Worm (Caenorhabditis elegans) whole organism, L3 larva: ENCODE data around the gene T05C7.9.
"Not testable (repeated sequence)": the region's sequence is repeated elsewhere in the genome, so short reads cannot be mapped to it uniquely, and the experiment has no call there.

Experiments
- R02D3.7 ChIP-seq: fragments of 150-350 bp; optimal IDR thresholded peaks from 2 replicates; lab custom pipeline; 2014; ENCODE audit warnings: missing biosample characterization, missing genetic modification characterization
- ZK546.5 ChIP-seq: sonication (generic microtip); optimal IDR thresholded peaks from 2 replicates; lab custom pipeline; 2017; ENCODE audit warnings: missing biosample characterization, missing genetic modification characterization
- aly-2 ChIP-seq: fragments of 150-350 bp; optimal IDR thresholded peaks from 2 replicates; lab custom pipeline; 2014; ENCODE audit warnings: missing biosample characterization, missing genetic modification characterization
- ama-1 ChIP-seq: fragments of 150-350 bp; optimal IDR thresholded peaks from 2 replicates; lab custom pipeline; 2018
- ceh-16 ChIP-seq: sonication (generic microtip); optimal IDR thresholded peaks from 2 replicates; lab custom pipeline; 2017; ENCODE audit warnings: missing biosample characterization, missing genetic modification characterization
- ceh-28 ChIP-seq: fragments of 150-350 bp; optimal IDR thresholded peaks from 2 replicates; lab custom pipeline; 2014; ENCODE audit warnings: missing biosample characterization, missing genetic modification reagents, missing genetic modification characterization
- ceh-82 ChIP-seq: fragments of 150-350 bp; optimal IDR thresholded peaks from 2 replicates; lab custom pipeline; 2014; ENCODE audit warnings: missing biosample characterization, missing genetic modification characterization
- ceh-9 ChIP-seq: sonication (generic microtip); optimal IDR thresholded peaks from 2 replicates; lab custom pipeline; 2018; ENCODE audit warnings: missing biosample characterization, missing genetic modification characterization
- daf-12 ChIP-seq: fragments of 150-350 bp; optimal IDR thresholded peaks from 2 replicates; lab custom pipeline; 2014; ENCODE audit warnings: missing biosample characterization, missing genetic modification reagents, missing genetic modification characterization
- egl-27 ChIP-seq: sonication (generic microtip); optimal IDR thresholded peaks from 4 replicates; lab custom pipeline; 2017; ENCODE audit warnings: missing biosample characterization, missing genetic modification reagents, missing genetic modification characterization
- egl-5 ChIP-seq: fragments of 150-350 bp; optimal IDR thresholded peaks from 2 replicates; lab custom pipeline; 2017; ENCODE audit warnings: missing biosample characterization, missing genetic modification reagents, missing genetic modification characterization, inconsistent platforms
- elt-2 ChIP-seq: sonication (generic microtip); optimal IDR thresholded peaks from 2 replicates; lab custom pipeline; 2016; ENCODE audit warnings: missing genetic modification reagents, mild to moderate bottlenecking, missing genetic modification characterization, missing compliant biosample characterization
- elt-3 ChIP-seq, 3 experiments: fragments of 150-350 bp in 1 of 3; sonication (generic microtip) in 2 of 3; optimal IDR thresholded peaks; 2 replicates in 2 of 3; 4 replicates in 1 of 3; lab custom pipeline; 2014 to 2017; ENCODE audit warnings: missing biosample characterization in 3 of 3, missing genetic modification characterization in 3 of 3
- eor-1 ChIP-seq, 2 experiments: fragments of 150-350 bp; optimal IDR thresholded peaks; 2 replicates each; lab custom pipeline; 2014 to 2018; ENCODE audit warnings: missing biosample characterization in 2 of 2, missing genetic modification characterization in 2 of 2
- fkh-10 ChIP-seq: sonication (generic microtip); optimal IDR thresholded peaks from 2 replicates; lab custom pipeline; 2017; ENCODE audit warnings: missing biosample characterization, missing genetic modification reagents, missing genetic modification characterization
- fkh-2 ChIP-seq: fragments of 150-350 bp; optimal IDR thresholded peaks from 2 replicates; lab custom pipeline; 2014; ENCODE audit warnings: missing biosample characterization, missing genetic modification reagents, missing genetic modification characterization
- fos-1 ChIP-seq: fragments of 150-350 bp; optimal IDR thresholded peaks from 2 replicates; lab custom pipeline; 2014; ENCODE audit warnings: missing biosample characterization, missing genetic modification characterization
- hmg-11 ChIP-seq: sonication (generic microtip); optimal IDR thresholded peaks from 2 replicates; lab custom pipeline; 2016; ENCODE audit warnings: missing genetic modification characterization, missing compliant biosample characterization
- jun-1 ChIP-seq: fragments of 150-350 bp; optimal IDR thresholded peaks from 2 replicates; lab custom pipeline; 2014; ENCODE audit warnings: missing biosample characterization, missing genetic modification reagents, missing genetic modification characterization
- lin-15B ChIP-seq: fragments of 150-350 bp; optimal IDR thresholded peaks from 2 replicates; lab custom pipeline; 2014; ENCODE audit warnings: missing biosample characterization, missing genetic modification characterization
- lin-39 ChIP-seq: fragments of 150-350 bp; optimal IDR thresholded peaks from 2 replicates; lab custom pipeline; 2018; ENCODE audit warnings: missing biosample characterization, missing genetic modification reagents, missing genetic modification characterization
- mdl-1 ChIP-seq: fragments of 150-350 bp; optimal IDR thresholded peaks from 2 replicates; lab custom pipeline; 2014; ENCODE audit warnings: missing biosample characterization, missing genetic modification characterization
- mml-1 ChIP-seq: fragments of 150-350 bp; sonication (generic microtip); optimal IDR thresholded peaks from 3 replicates; lab custom pipeline; 2014; ENCODE audit warnings: missing biosample characterization, missing genetic modification characterization
- nfya-1 ChIP-seq: sonication (generic microtip); optimal IDR thresholded peaks from 2 replicates; lab custom pipeline; 2017; ENCODE audit warnings: missing genetic modification characterization, mild to moderate bottlenecking, missing compliant biosample characterization, antibody characterized with exemption, moderate library complexity; ENCODE audit not compliant: insufficient read depth
- nhr-12 ChIP-seq: fragments of 150-350 bp; optimal IDR thresholded peaks from 2 replicates; lab custom pipeline; 2014; ENCODE audit warnings: missing biosample characterization, missing genetic modification characterization
- nhr-23 ChIP-seq: fragments of 150-350 bp; optimal IDR thresholded peaks from 2 replicates; lab custom pipeline; 2014; ENCODE audit warnings: missing biosample characterization, missing genetic modification reagents, missing genetic modification characterization
- nhr-237 ChIP-seq: fragments of 150-350 bp; optimal IDR thresholded peaks from 2 replicates; lab custom pipeline; 2014; ENCODE audit warnings: missing biosample characterization, missing genetic modification characterization
- nhr-25 ChIP-seq: sonication (generic microtip); optimal IDR thresholded peaks from 2 replicates; lab custom pipeline; 2017; ENCODE audit warnings: missing biosample characterization, missing genetic modification characterization
- nhr-43 ChIP-seq: sonication (generic microtip); optimal IDR thresholded peaks from 2 replicates; lab custom pipeline; 2016; ENCODE audit warnings: mild to moderate bottlenecking, missing genetic modification characterization, missing compliant biosample characterization; ENCODE audit not compliant: poor library complexity, severe bottlenecking
- nhr-67 ChIP-seq: fragments of 150-350 bp; optimal IDR thresholded peaks from 2 replicates; lab custom pipeline; 2014; ENCODE audit warnings: missing biosample characterization, missing genetic modification characterization
- nhr-76 ChIP-seq: fragments of 150-350 bp; sonication (generic microtip); optimal IDR thresholded peaks from 5 replicates; lab custom pipeline; 2014; ENCODE audit warnings: missing biosample characterization, missing genetic modification characterization
- nhr-77 ChIP-seq: fragments of 150-350 bp; optimal IDR thresholded peaks from 2 replicates; lab custom pipeline; 2014; ENCODE audit warnings: missing biosample characterization, missing genetic modification characterization
- pha-4 ChIP-seq: fragments of 150-350 bp; optimal IDR thresholded peaks from 2 replicates; lab custom pipeline; 2014; ENCODE audit warnings: missing biosample characterization, missing genetic modification reagents, missing genetic modification characterization
- pqm-1 ChIP-seq: fragments of 150-350 bp; optimal IDR thresholded peaks from 2 replicates; lab custom pipeline; 2017; ENCODE audit warnings: missing biosample characterization, missing genetic modification characterization, inconsistent platforms
- skn-1 ChIP-seq: fragments of 150-350 bp; optimal IDR thresholded peaks from 2 replicates; lab custom pipeline; 2014; ENCODE audit warnings: missing biosample characterization, missing genetic modification characterization
- snpc-4 ChIP-seq: fragments of 150-350 bp; optimal IDR thresholded peaks from 2 replicates; lab custom pipeline; 2014; ENCODE audit warnings: missing biosample characterization, missing genetic modification characterization
- tbx-2 ChIP-seq: sonication (generic microtip); optimal IDR thresholded peaks from 2 replicates; lab custom pipeline; 2016; ENCODE audit warnings: mild to moderate bottlenecking, missing genetic modification characterization, missing compliant biosample characterization
- unc-39 ChIP-seq: sonication (generic microtip); optimal IDR thresholded peaks from 4 replicates; lab custom pipeline; 2017; ENCODE audit warnings: missing biosample characterization, missing genetic modification characterization
- unc-62 ChIP-seq: fragments of 150-350 bp; sonication (generic microtip); optimal IDR thresholded peaks from 4 replicates; lab custom pipeline; 2014; ENCODE audit warnings: missing biosample characterization, missing genetic modification reagents, missing genetic modification characterization

T05C7.9 gene

DNA sequence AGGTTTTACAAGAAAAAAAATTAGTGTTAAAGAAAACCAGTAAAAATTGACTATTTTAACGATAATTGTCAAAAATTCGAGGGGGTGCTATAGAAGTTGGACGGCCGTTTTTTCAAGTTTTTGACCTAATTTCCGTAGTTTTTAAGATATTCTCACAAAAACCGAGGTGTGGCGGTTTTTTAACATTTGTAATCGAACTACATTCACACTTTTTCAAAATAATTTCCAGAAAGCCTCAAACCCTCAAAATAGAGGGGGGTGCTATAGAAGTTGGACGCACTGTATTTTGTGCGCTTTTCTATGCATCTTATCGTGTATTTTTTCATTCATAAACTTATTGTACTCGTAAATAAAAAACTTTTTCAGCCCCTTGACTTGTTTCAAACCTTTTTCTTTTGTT is 32.3 kb downstream of the T05C7.9 start, which contains the start of gene F29C4.4:
F29C4.4 (plus strand) TSS at position 301 of the 400 bp plus-strand sequence.
- TF ChIP-seq nhr-23 (tag; lab: Kevin White, UChicago); ama-1 (lab: Kevin White, UChicago); unc-62 (GFP tag; lab: Kevin White, UChicago): not testable (repeated sequence)
- TF ChIP-seq, all 47 proteins: peak for 0; not testable (repeated sequence) for 47

DNA sequence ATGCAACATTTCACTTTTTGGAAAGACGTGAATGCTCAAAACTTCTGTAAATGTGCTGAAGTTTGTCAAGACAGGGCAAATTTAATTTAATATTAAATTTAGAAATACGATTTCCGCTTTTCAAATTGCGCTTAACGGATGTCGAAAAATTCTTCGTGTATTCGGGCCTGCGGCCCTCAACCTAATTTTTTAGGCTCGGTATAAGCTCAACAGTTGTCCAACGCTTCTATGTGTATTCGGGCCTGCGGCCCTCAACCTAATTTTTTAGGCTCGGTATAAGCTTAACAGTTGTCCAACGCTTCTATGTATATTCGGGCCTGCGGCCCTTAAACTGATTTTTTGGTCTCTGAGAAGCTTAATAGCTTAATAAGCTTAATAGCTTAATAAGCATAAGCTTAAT is 39.7 kb downstream of the T05C7.9 start:
- no peak for TF ChIP-seq ceh-28
- TF ChIP-seq elt-3 (tag; optimal IDR thresholded peaks at IDR 0.05; lab: Kevin White, UChicago) = no peak
- TF ChIP-seq lin-15B = no peak
- no peak for TF ChIP-seq egl-27 (tag; lab: Kevin White, UChicago)

DNA sequence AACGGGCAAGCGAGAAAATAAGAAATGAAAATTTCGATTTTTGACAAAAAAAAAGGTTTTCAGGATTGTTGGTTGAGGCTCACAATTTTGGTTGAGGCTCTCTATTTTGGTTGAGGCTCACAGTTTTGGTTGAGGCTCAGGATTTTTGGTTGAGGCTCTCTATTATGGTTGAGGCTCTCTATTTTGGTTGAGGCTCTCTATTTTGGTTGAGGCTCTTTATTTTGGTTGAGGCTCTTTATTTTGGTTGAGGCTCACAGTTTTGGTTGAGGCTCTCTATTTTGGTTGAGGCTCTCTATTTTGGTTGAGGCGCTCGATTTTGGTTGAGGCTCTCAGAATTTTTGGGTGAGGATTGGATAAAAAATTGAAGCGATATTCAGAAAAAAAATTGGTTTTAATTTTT is 40.7 kb downstream of the T05C7.9 start:
- no peak for TF ChIP-seq skn-1 (tag; lab: Kevin White, UChicago)
- no peak for TF ChIP-seq fos-1
- TF ChIP-seq ama-1 (lab: Kevin White, UChicago) = no peak
- TF ChIP-seq tbx-2 = no peak
- no peak for TF ChIP-seq fkh-10 (GFP tag; lab: Kevin White, UChicago)
- TF ChIP-seq egl-5 (tag; lab: Kevin White, UChicago) = no peak
- TF ChIP-seq mml-1 (tag; lab: Kevin White, UChicago) = no peak
- no peak for TF ChIP-seq pha-4 (tag; lab: Kevin White, UChicago)
- no peak for TF ChIP-seq nhr-43
- no peak for TF ChIP-seq nhr-237 (tag; lab: Kevin White, UChicago)
- no peak for TF ChIP-seq elt-2 (tag; lab: Kevin White, UChicago)
- TF ChIP-seq nhr-12 (tag; lab: Kevin White, UChicago) = no peak
- no peak for TF ChIP-seq unc-62 (GFP tag; lab: Kevin White, UChicago)
- no peak for TF ChIP-seq unc-39 (tag; lab: Kevin White, UChicago)

DNA sequence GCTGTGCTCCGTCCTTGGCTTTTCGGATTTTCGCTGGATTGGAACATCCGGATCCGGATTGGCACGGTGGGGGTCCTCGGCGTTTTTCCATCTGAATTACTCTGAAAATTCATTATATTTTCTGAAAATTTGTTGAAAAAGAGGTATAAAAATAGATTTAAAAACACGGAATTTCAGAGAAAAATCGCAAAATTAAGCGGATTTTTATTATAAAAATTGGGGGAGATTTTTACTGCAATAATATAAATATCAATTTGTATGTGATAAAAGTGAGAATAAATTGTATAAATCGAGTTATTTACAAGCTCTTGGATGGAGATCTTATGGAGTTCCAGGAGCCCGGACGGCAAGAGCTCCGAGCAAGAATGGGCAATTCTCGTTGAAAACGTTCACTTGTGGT is 42.5 kb downstream of the T05C7.9 start, which contains the start of gene tut-1:
tut-1 (minus strand) TSS at position 101 of the 400 bp plus-strand sequence.
- TF ChIP-seq nhr-67 (tag; lab: Kevin White, UChicago) = no peak
- no peak for TF ChIP-seq eor-1 (tag; optimal IDR thresholded peaks at IDR 0.05; lab: Kevin White, UChicago)
- TF ChIP-seq ama-1 (lab: Kevin White, UChicago) = no peak
- TF ChIP-seq ceh-16 (tag; lab: Kevin White, UChicago) = no peak
- no peak for TF ChIP-seq nhr-77 (tag; lab: Kevin White, UChicago)
- no peak for TF ChIP-seq elt-3 (tag; optimal IDR thresholded peaks at IDR 0.05; lab: Kevin White, UChicago)
- no peak for TF ChIP-seq ceh-9 (tag; lab: Kevin White, UChicago)
- TF ChIP-seq skn-1 (tag; lab: Kevin White, UChicago) = no peak

DNA sequence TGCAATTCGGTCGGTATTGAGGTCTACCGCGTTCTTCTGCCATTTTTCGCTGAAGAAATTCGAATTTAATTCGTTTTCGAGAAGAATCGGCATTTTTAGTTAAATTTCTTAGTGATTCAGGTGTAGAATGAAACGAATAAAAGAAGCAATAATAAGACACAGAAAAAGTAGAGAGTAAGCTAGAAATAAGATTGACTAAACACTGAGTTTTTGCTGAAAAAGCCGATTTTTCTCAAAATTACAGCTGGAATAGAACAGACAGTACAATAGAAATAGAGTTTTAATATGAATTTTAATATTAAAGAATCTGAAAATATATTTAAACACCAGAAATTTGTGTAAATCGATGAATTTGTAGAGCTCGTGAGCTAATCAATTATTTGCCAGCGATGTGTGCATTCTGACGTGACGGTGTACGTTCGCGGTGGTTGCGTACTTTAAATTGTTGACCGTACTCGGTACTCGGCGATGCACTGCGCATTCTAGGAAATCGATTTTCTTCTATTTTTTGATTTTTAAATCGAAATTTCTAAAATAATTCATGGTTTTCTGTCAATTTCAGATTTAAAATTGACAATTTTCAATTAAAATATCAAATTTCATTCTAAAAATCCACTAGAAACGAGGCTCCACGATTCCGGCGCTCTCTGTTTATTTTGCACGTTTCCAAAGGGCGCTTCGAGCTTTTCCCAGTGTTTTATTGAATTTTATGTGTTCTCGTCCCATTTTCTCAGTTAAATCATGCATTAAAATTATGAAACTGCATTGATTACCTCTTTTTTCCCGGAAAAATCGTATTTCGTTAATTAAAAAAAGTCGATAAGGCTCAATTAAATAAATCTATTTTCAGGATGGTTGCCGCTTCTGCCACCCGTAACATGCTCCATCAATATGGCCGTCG is 47.1 kb downstream of the T05C7.9 start, which contains the start of the genes grld-1 and cox-6C:
grld-1 (minus strand) TSS at position 51 of the 901 bp plus-strand sequence.
cox-6C (plus strand) TSS at position 851 of the 901 bp plus-strand sequence.
- TF ChIP-seq lin-15B (peak; percentile 60), lin-39 (tag; lab: Kevin White, UChicago) (peak; percentile 27), fkh-2 (tag; lab: Kevin White, UChicago) (no peak), ceh-16 (tag; lab: Kevin White, UChicago) (no peak), unc-39 (tag; lab: Kevin White, UChicago) (no peak), egl-27 (tag; lab: Kevin White, UChicago) (no peak), nfya-1 (peak; percentile 77), elt-2 (tag; lab: Kevin White, UChicago) (peak; percentile 38), egl-5 (tag; lab: Kevin White, UChicago) (peak; percentile 61), mdl-1 (tag; lab: Kevin White, UChicago) (no peak), nhr-76 (no peak), tbx-2 (no peak), snpc-4 (tag; lab: Kevin White, UChicago) (peak; percentile 64), pqm-1 (tag; lab: Kevin White, UChicago) (peak; percentile 17), nhr-25 (tag; lab: Kevin White, UChicago) (peak; percentile 28), unc-62 (GFP tag; lab: Kevin White, UChicago) (no peak), mml-1 (tag; lab: Kevin White, UChicago) (no peak), daf-12 (tag; lab: Kevin White, UChicago) (no peak), nhr-77 (tag; lab: Kevin White, UChicago) (no peak), ama-1 (lab: Kevin White, UChicago) (no peak), eor-1 (tag; optimal IDR thresholded peaks at IDR 0.05; lab: Kevin White, UChicago) (no peak), ZK546.5 (tag; lab: Kevin White, UChicago) (no peak), elt-3 (tag; optimal IDR thresholded peaks at IDR 0.05; lab: Kevin White, UChicago) (no peak), aly-2 (no peak), nhr-12 (tag; lab: Kevin White, UChicago) (no peak), fos-1 (no peak), hmg-11 (tag; lab: Kevin White, UChicago) (peak; percentile 53), fkh-10 (GFP tag; lab: Kevin White, UChicago) (peak; percentile 1), nhr-67 (tag; lab: Kevin White, UChicago) (no peak), nhr-23 (tag; lab: Kevin White, UChicago) (peak; percentile 19), pha-4 (tag; lab: Kevin White, UChicago) (peak; percentile 60), ceh-28 (peak; percentile 63), R02D3.7 (peak; percentile 4), ceh-82 (tag; lab: Kevin White, UChicago) (no peak), jun-1 (tag; lab: Kevin White, UChicago) (no peak)
- TF ChIP-seq, all 47 proteins: peak for 14
